Worm (Caenorhabditis elegans) whole organism, midembryonic: ENCODE measurements around the gene rpa-1.

Experiments
- T22C8.4 ChIP-seq: fragments of 200-800 bp; sonication (Bioruptor generic); IDR thresholded peaks from 2 replicates; pipeline ENCODE4 v1.3.6; 2022; ENCODE audit warnings: missing genetic modification characterization, missing compliant biosample characterization
- klf-2 ChIP-seq: fragments of 200-800 bp; sonication (Bioruptor generic); conservative IDR thresholded peaks from 2 replicates; pipeline ENCODE4 v1.3.6; 2022; ENCODE audit warnings: missing genetic modification reagents, missing genetic modification characterization, missing compliant biosample characterization
- tab-1 ChIP-seq: fragments of 200-800 bp; sonication (Bioruptor generic); IDR thresholded peaks from 2 replicates; pipeline ENCODE4 v1.3.6; 2022; ENCODE audit warnings: missing genetic modification characterization, missing compliant biosample characterization

- TF ChIP-seq T22C8.4 (GFP tag; lab: Robert Waterston, UW), result no peak
- TF ChIP-seq klf-2 (GFP tag; lab: Robert Waterston, UW), result no peak
- TF ChIP-seq tab-1, result no peak
Observed at ce11 chrII:7621513-7621912, 42.9 kb upstream of the rpa-1 start.
